Worm (Caenorhabditis elegans): ENCODE data around the gene tag-322.

DNA sequence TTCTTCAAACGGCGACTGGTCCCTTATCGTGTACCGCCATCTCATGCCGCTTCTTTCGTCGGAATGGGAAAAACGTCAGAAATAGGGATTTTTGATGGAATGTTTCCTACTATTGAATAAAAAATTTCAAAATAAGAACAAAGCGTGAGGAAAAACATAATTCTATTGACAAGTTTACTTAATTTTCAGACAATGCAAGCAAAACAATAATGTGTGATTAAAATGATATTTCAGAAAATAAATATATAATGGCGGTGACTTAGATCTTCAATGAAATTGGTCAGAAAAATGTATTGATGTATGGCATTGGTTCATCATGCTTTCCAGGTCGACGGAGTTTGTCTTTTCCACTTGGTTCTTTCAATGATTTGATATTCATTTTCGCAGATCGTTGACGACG, 9.4 kb upstream of the tag-322 start, which contains the start of gene ntp-1:
- TF ChIP-seq ceh-24 (tag; optimal IDR thresholded peaks at IDR 0.05) (no peak), nhr-11 (tag; optimal IDR thresholded peaks at IDR 0.05) (no peak), unc-86 (tag; optimal IDR thresholded peaks at IDR 0.05) (no peak), pha-4 (tag; optimal IDR thresholded peaks at IDR 0.05) (no peak), sox-4 (tag; optimal IDR thresholded peaks at IDR 0.05) (no peak)

Data from whole organism, late embryonic.